Worm (Caenorhabditis elegans) whole organism, L3 larva: ENCODE results near the gene C34C12.9.

Source experiments
- ZK546.5 ChIP-seq: sonication (generic microtip); optimal IDR thresholded peaks from 2 replicates; lab custom pipeline; 2017; ENCODE audit warnings: missing biosample characterization, missing genetic modification characterization
- elt-3 ChIP-seq, 3 experiments: fragments of 150-350 bp in 1 of 3; sonication (generic microtip) in 2 of 3; optimal IDR thresholded peaks; 2 replicates in 2 of 3; 4 replicates in 1 of 3; lab custom pipeline; 2014 to 2017; ENCODE audit warnings: missing biosample characterization in 3 of 3, missing genetic modification characterization in 3 of 3
- nhr-12 ChIP-seq: fragments of 150-350 bp; optimal IDR thresholded peaks from 2 replicates; lab custom pipeline; 2014; ENCODE audit warnings: missing biosample characterization, missing genetic modification characterization
- nhr-28 ChIP-seq: fragments of 150-350 bp; optimal IDR thresholded peaks from 2 replicates; lab custom pipeline; 2014; ENCODE audit warnings: missing biosample characterization, missing genetic modification characterization
- sea-2 ChIP-seq: fragments of 150-350 bp; sonication (generic microtip); optimal IDR thresholded peaks from 4 replicates; lab custom pipeline; 2014; ENCODE audit warnings: missing biosample characterization, missing genetic modification reagents, missing genetic modification characterization

- no peak for TF ChIP-seq ZK546.5
- no peak for TF ChIP-seq elt-3 (tag; optimal IDR thresholded peaks at IDR 0.05; lab: Kevin White, UChicago)
- TF ChIP-seq nhr-12 (tag; lab: Kevin White, UChicago) = no peak
- TF ChIP-seq sea-2 (GFP tag; lab: Kevin White, UChicago) = no peak
- no peak for TF ChIP-seq nhr-28
These were observed 28.0 kb upstream of the C34C12.9 start, which contains the start of gene rpl-16 for ce11 chrIII:3503286-3503685.
